Fruit fly (Drosophila melanogaster): ENCODE data around the gene Ada2b.

Gene Ada2b

dm6 chr3R:8256040-8256439, 15.7 kb upstream of the Ada2b start (continued):
- peak; percentile 58 for TF ChIP-seq Hmr (GFP tag; optimal IDR thresholded peaks at IDR 0.05)
- peak; percentile 7 for TF ChIP-seq CG8388 (GFP tag; optimal IDR thresholded peaks at IDR 0.05)
- TF ChIP-seq NFAT (GFP tag; IDR thresholded peaks at IDR 0.05): no peak
- TF ChIP-seq hkb (optimal IDR thresholded peaks at IDR 0.05): no peak
- TF ChIP-seq hkb (GFP tag; IDR thresholded peaks at IDR 0.05): no peak; the same call in 1 of the 2 replicates
- TF ChIP-seq twi (tag; optimal IDR thresholded peaks at IDR 0.05): no peak
- no peak for TF ChIP-seq Rx (GFP tag; IDR thresholded peaks at IDR 0.05)
- TF ChIP-seq H15 (GFP tag; IDR thresholded peaks at IDR 0.05): no peak
- TF ChIP-seq rib (GFP tag; IDR thresholded peaks at IDR 0.05): no peak
- TF ChIP-seq PHDP (tag; optimal IDR thresholded peaks at IDR 0.05): peak; percentile 42
- TF ChIP-seq CG32772 (GFP tag; IDR thresholded peaks at IDR 0.05): no peak
- no peak for TF ChIP-seq CG17328 (GFP tag; IDR thresholded peaks at IDR 0.05)
- TF ChIP-seq Hr51 (GFP tag; optimal IDR thresholded peaks at IDR 0.05): peak in 1 of 2 experiments; percentile 52
- no peak for TF ChIP-seq CG2129 (GFP tag; IDR thresholded peaks at IDR 0.05; ENCODE audit: partially characterized antibody)
- TF ChIP-seq phol (tag; optimal IDR thresholded peaks at IDR 0.05): peak; percentile 33
- no peak for TF ChIP-seq z (GFP tag; IDR thresholded peaks at IDR 0.05)
- no peak for TF ChIP-seq Opbp (GFP tag; IDR thresholded peaks at IDR 0.05; ENCODE audit: partially characterized antibody)
- no peak for TF ChIP-seq dpn (GFP tag; optimal IDR thresholded peaks at IDR 0.05)
- no peak for TF ChIP-seq jumu (GFP tag; optimal IDR thresholded peaks at IDR 0.05)
- TF ChIP-seq CkIIα-i1 (GFP tag; IDR thresholded peaks at IDR 0.05): no peak
- no peak for TF ChIP-seq CG9215 (GFP tag; IDR thresholded peaks at IDR 0.05)
- TF ChIP-seq CG6689 (GFP tag; IDR thresholded peaks at IDR 0.05): no peak
- TF ChIP-seq CG7928 (GFP tag; optimal IDR thresholded peaks at IDR 0.05): no peak
- no peak for TF ChIP-seq ewg (GFP tag; optimal IDR thresholded peaks at IDR 0.05)
- peak; percentile 4 for TF ChIP-seq CG6854 (GFP tag; optimal IDR thresholded peaks at IDR 0.05)
- TF ChIP-seq CG2202 (tag; optimal IDR thresholded peaks at IDR 0.05): no peak
- TF ChIP-seq CG1024 (GFP tag; IDR thresholded peaks at IDR 0.05): no peak
- TF ChIP-seq dan (GFP tag; IDR thresholded peaks at IDR 0.05): no peak
- no peak for TF ChIP-seq CG3995 (GFP tag; optimal IDR thresholded peaks at IDR 0.05)
- TF ChIP-seq CG3065 (GFP tag; optimal IDR thresholded peaks at IDR 0.05): no peak
- TF ChIP-seq sc (optimal IDR thresholded peaks at IDR 0.05): no peak
- TF ChIP-seq sc (GFP tag; optimal IDR thresholded peaks at IDR 0.05): no peak
- TF ChIP-seq exex (tag; optimal IDR thresholded peaks at IDR 0.05): no peak
- no peak for TF ChIP-seq Elba2 (GFP tag; optimal IDR thresholded peaks at IDR 0.05)
- TF ChIP-seq Adf1 (GFP tag; IDR thresholded peaks at IDR 0.05): no peak
- no peak for TF ChIP-seq ATbp (GFP tag; optimal IDR thresholded peaks at IDR 0.05)
- no peak for TF ChIP-seq E2f1 (GFP tag; IDR thresholded peaks at IDR 0.05)
- TF ChIP-seq nerfin-2 (GFP tag; IDR thresholded peaks at IDR 0.05; ENCODE audit: partially characterized antibody): no peak
- TF ChIP-seq Oli (tag; optimal IDR thresholded peaks at IDR 0.05): peak; percentile 7
- TF ChIP-seq CG10654 (GFP tag; optimal IDR thresholded peaks at IDR 0.05): no peak
- no peak for TF ChIP-seq vfl (GFP tag; optimal IDR thresholded peaks at IDR 0.05)
- no peak for TF ChIP-seq CG17568 (GFP tag; optimal IDR thresholded peaks at IDR 0.05)
- TF ChIP-seq klu (GFP tag; IDR thresholded peaks at IDR 0.05): no peak
- TF ChIP-seq tup (GFP tag; optimal IDR thresholded peaks at IDR 0.05): no peak
- no peak for TF ChIP-seq CG3838 (GFP tag; optimal IDR thresholded peaks at IDR 0.05)
- no peak for TF ChIP-seq CG12942 (GFP tag; optimal IDR thresholded peaks at IDR 0.05)
- TF ChIP-seq ci (GFP tag; IDR thresholded peaks at IDR 0.05): no peak
- no peak for TF ChIP-seq Poxn (GFP tag; IDR thresholded peaks at IDR 0.05)
- no peak for TF ChIP-seq Dad (GFP tag; optimal IDR thresholded peaks at IDR 0.05)
- TF ChIP-seq CG6683 (GFP tag; optimal IDR thresholded peaks at IDR 0.05): no peak
- no peak for TF ChIP-seq ab (GFP tag; optimal IDR thresholded peaks at IDR 0.05)
- TF ChIP-seq CG11456 (GFP tag; IDR thresholded peaks at IDR 0.05): no peak
- TF ChIP-seq nom (GFP tag; optimal IDR thresholded peaks at IDR 0.05): no peak

All from whole organism, embryonic.